Worm (Caenorhabditis elegans): Measurements from ENCODE around the gene wapl-1.

Gene wapl-1

DNA sequence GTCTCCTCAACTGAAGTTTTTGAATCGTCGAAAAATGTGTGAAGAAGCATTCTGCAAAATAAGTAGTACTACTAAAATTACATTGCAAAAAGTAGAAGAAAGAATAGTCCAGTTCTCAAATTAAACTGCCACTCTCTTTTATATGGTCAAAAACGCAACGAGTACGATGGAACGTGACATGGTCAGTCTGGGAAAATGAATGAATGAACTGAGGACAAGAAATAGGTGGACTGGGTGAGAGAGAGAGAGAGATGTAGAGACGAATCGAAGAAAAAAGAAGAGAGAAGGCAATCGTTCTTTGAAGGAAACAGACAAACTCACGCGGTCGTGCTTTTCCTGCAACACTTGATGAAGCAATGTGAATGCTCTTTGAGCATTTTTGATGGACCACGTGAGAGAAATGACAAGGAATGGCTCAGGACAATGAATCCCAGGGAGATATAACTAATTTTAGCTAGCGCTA is 31.5 kb upstream of the wapl-1 start, which contains the start of gene M01H9.3 (continued):
- TF ChIP-seq fos-1 (tag; optimal IDR thresholded peaks at IDR 0.05): no peak
- TF ChIP-seq elt-2 (tag; optimal IDR thresholded peaks at IDR 0.05): peak; percentile 59
- peak; percentile 70 for TF ChIP-seq ama-1 (optimal IDR thresholded peaks at IDR 0.05)
- TF ChIP-seq lin-39 (tag; optimal IDR thresholded peaks at IDR 0.05): peak; percentile 71
- no peak for TF ChIP-seq elt-3 (tag; optimal IDR thresholded peaks at IDR 0.05)
- TF ChIP-seq nhr-23 (tag; optimal IDR thresholded peaks at IDR 0.05): no peak
- no peak for TF ChIP-seq fkh-2 (tag; optimal IDR thresholded peaks at IDR 0.05)
- no peak for TF ChIP-seq egl-27 (tag; optimal IDR thresholded peaks at IDR 0.05)
- peak; percentile 64 for TF ChIP-seq nfya-1 (tag; optimal IDR thresholded peaks at IDR 0.05; ENCODE audit: insufficient read depth)
- TF ChIP-seq lin-15B (tag; optimal IDR thresholded peaks at IDR 0.05): peak; percentile 13
- TF ChIP-seq skn-1 (tag; optimal IDR thresholded peaks at IDR 0.05): no peak
- no peak for TF ChIP-seq egl-5 (tag; optimal IDR thresholded peaks at IDR 0.05)
- TF ChIP-seq zag-1 (tag; optimal IDR thresholded peaks at IDR 0.05): no peak
- no peak for TF ChIP-seq ztf-4 (tag; optimal IDR thresholded peaks at IDR 0.05)
- no peak for TF ChIP-seq hmg-11 (tag; optimal IDR thresholded peaks at IDR 0.05)
- TF ChIP-seq daf-12 (tag; optimal IDR thresholded peaks at IDR 0.05): no peak
- no peak for TF ChIP-seq snpc-4 (tag; optimal IDR thresholded peaks at IDR 0.05)
- TF ChIP-seq nhr-237 (tag; optimal IDR thresholded peaks at IDR 0.05): no peak
- peak; percentile 33 for TF ChIP-seq lsy-12 (tag; optimal IDR thresholded peaks at IDR 0.05)
- no peak for TF ChIP-seq nhr-77 (tag; optimal IDR thresholded peaks at IDR 0.05)
- no peak for TF ChIP-seq nhr-12 (tag; optimal IDR thresholded peaks at IDR 0.05)

- TF ChIP-seq ama-1 (optimal IDR thresholded peaks at IDR 0.05) (peak; percentile 3), unc-62 (GFP tag; optimal IDR thresholded peaks at IDR 0.05) (no peak), elt-2 (tag; optimal IDR thresholded peaks at IDR 0.05) (peak; percentile 72), egl-27 (tag; optimal IDR thresholded peaks at IDR 0.05) (no peak), pha-4 (tag; optimal IDR thresholded peaks at IDR 0.05) (peak; percentile 58), nhr-25 (tag; optimal IDR thresholded peaks at IDR 0.05) (no peak), nhr-76 (tag; optimal IDR thresholded peaks at IDR 0.05) (no peak), nhr-23 (tag; optimal IDR thresholded peaks at IDR 0.05) (no peak), pqm-1 (tag; optimal IDR thresholded peaks at IDR 0.05) (peak; percentile 40), ztf-4 (tag; optimal IDR thresholded peaks at IDR 0.05) (peak; percentile 14), jun-1 (tag; optimal IDR thresholded peaks at IDR 0.05) (no peak), elt-1 (tag; optimal IDR thresholded peaks at IDR 0.05) (no peak)
Observed at ce11 chrIV:4475362-4476086, 30.0 kb upstream of the wapl-1 start.

ce11 chrIV:4473767-4474166 is 28.2 kb upstream of the wapl-1 start:
- TF ChIP-seq fkh-2 (tag; optimal IDR thresholded peaks at IDR 0.05): no peak
- peak; percentile 14 for TF ChIP-seq nhr-25 (tag; optimal IDR thresholded peaks at IDR 0.05)
- no peak for TF ChIP-seq ceh-28 (tag; optimal IDR thresholded peaks at IDR 0.05)
- TF ChIP-seq ztf-11 (tag; optimal IDR thresholded peaks at IDR 0.05): no peak
- no peak for TF ChIP-seq ZK546.5 (tag; optimal IDR thresholded peaks at IDR 0.05)
- TF ChIP-seq ceh-9 (tag; optimal IDR thresholded peaks at IDR 0.05): no peak
- TF ChIP-seq nhr-23 (tag; optimal IDR thresholded peaks at IDR 0.05): peak; percentile 12
- no peak for TF ChIP-seq nhr-76 (tag; optimal IDR thresholded peaks at IDR 0.05)
- TF ChIP-seq lsy-12 (tag; optimal IDR thresholded peaks at IDR 0.05): peak; percentile 19
- TF ChIP-seq ceh-82 (tag; optimal IDR thresholded peaks at IDR 0.05): no peak
- peak; percentile 83 for TF ChIP-seq ama-1 (optimal IDR thresholded peaks at IDR 0.05)
- TF ChIP-seq jun-1 (tag; optimal IDR thresholded peaks at IDR 0.05): no peak
- no peak for TF ChIP-seq aly-2 (tag; optimal IDR thresholded peaks at IDR 0.05)
- no peak for TF ChIP-seq egl-5 (tag; optimal IDR thresholded peaks at IDR 0.05)
- peak; percentile 4 for TF ChIP-seq elt-2 (tag; optimal IDR thresholded peaks at IDR 0.05)

DNA sequence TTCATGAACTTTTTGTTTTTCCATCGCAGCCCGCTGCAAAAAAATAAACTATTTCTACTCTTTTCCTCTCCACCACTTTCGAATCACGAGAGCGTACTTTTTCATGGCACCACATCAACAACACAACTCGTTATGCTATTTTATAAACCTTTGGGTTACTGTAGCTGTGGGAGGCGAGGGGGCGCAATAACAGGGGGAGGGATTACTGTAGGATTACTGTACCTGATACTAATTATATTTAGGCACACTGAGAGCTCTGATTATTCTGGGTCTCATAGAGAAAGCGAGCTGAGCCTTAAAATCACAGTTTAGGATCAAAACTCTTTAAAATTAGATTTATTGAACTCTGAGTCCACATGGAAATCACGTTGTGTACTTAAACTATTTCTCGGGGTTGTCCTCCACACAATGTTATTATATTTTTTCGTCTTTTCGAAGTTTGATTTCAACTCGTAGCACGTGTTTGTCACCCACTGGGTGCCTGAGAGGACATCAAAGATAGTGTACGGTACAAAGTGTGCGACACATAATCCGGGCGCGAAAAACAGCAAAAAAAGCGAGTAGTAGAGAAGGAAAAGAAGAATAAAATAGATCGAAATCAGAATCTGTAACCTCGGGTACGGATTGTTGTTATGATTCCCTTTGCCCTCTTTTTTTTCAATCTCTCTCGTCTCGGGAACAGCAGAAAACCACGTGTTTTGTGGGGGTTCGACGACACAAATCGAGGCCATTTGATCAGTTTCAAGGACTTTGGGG is 27.1 kb upstream of the wapl-1 start:
- TF ChIP-seq daf-12 (tag; optimal IDR thresholded peaks at IDR 0.05) (no peak), ceh-9 (tag; optimal IDR thresholded peaks at IDR 0.05) (no peak), unc-62 (GFP tag; optimal IDR thresholded peaks at IDR 0.05) (no peak), mml-1 (tag; optimal IDR thresholded peaks at IDR 0.05) (peak; percentile 15), pha-4 (tag; optimal IDR thresholded peaks at IDR 0.05) (peak; percentile 37), lsy-12 (tag; optimal IDR thresholded peaks at IDR 0.05) (no peak), fkh-10 (GFP tag; optimal IDR thresholded peaks at IDR 0.05) (no peak), R02D3.7 (tag; optimal IDR thresholded peaks at IDR 0.05) (no peak), sea-2 (GFP tag; optimal IDR thresholded peaks at IDR 0.05) (no peak), egl-5 (tag; optimal IDR thresholded peaks at IDR 0.05) (no peak), ZK546.5 (tag; optimal IDR thresholded peaks at IDR 0.05) (no peak), elt-3 (tag; optimal IDR thresholded peaks at IDR 0.05) (peak in 1 of 3 experiments; percentile 32), snpc-4 (tag; optimal IDR thresholded peaks at IDR 0.05) (no peak), nhr-76 (tag; optimal IDR thresholded peaks at IDR 0.05) (no peak), pqm-1 (tag; optimal IDR thresholded peaks at IDR 0.05) (peak; percentile 58), fos-1 (tag; optimal IDR thresholded peaks at IDR 0.05) (no peak), nhr-12 (tag; optimal IDR thresholded peaks at IDR 0.05) (no peak), unc-39 (tag; optimal IDR thresholded peaks at IDR 0.05) (no peak), elt-2 (tag; optimal IDR thresholded peaks at IDR 0.05) (peak; percentile 53), eor-1 (tag; optimal IDR thresholded peaks at IDR 0.05) (no peak), ama-1 (optimal IDR thresholded peaks at IDR 0.05) (peak; percentile 86), zag-1 (tag; optimal IDR thresholded peaks at IDR 0.05) (no peak), nhr-77 (tag; optimal IDR thresholded peaks at IDR 0.05) (no peak), nhr-11 (tag; optimal IDR thresholded peaks at IDR 0.05) (no peak), ztf-11 (tag; optimal IDR thresholded peaks at IDR 0.05) (no peak)

Data from whole organism, L3 larva.